Fruit fly (Drosophila melanogaster): ENCODE measurements around the gene CG15554.
A peak's percentile ranks its signal among the peaks of the same experiment; 100 is the strongest.

CG15554 gene

dm6 chr3R:31134056-31134455, 8.1 kb downstream of the CG15554 start, which contains the start of gene Gycbeta100B (continued):
- TF ChIP-seq peb (GFP tag; IDR thresholded peaks at IDR 0.05) (no peak), grau (tag; optimal IDR thresholded peaks at IDR 0.05) (peak; percentile 21), CG11695 (GFP tag; IDR thresholded peaks at IDR 0.05) (no peak), CG34224 (GFP tag; IDR thresholded peaks at IDR 0.05; ENCODE audit: partially characterized antibody) (no peak), Tbp (GFP tag; optimal IDR thresholded peaks at IDR 0.05) (no peak), Oli (tag; optimal IDR thresholded peaks at IDR 0.05) (peak; percentile 29), Mad (GFP tag; optimal IDR thresholded peaks at IDR 0.05) (no peak), kah (GFP tag; optimal IDR thresholded peaks at IDR 0.05) (peak; percentile 64), HLHmδ (GFP tag; optimal IDR thresholded peaks at IDR 0.05) (no peak), CG13424 (tag; optimal IDR thresholded peaks at IDR 0.05) (peak; percentile 40), CG11456 (GFP tag; IDR thresholded peaks at IDR 0.05) (0 out of 3 replicates have a peak, but pooled peaks have one; percentile 62), CG14710 (tag; optimal IDR thresholded peaks at IDR 0.05) (no peak), bsh (GFP tag; optimal IDR thresholded peaks at IDR 0.05) (no peak), zfh2 (GFP tag; optimal IDR thresholded peaks at IDR 0.05) (no peak), dm (GFP tag; optimal IDR thresholded peaks at IDR 0.05) (no peak), CG33213 (GFP tag; optimal IDR thresholded peaks at IDR 0.05) (peak; percentile 7), D19B (GFP tag; optimal IDR thresholded peaks at IDR 0.05) (no peak), dati (GFP tag; IDR thresholded peaks at IDR 0.05) (no peak), CG4404 (GFP tag; IDR thresholded peaks at IDR 0.05) (no peak), salm (tag; optimal IDR thresholded peaks at IDR 0.05) (no peak), nerfin-1 (tag; optimal IDR thresholded peaks at IDR 0.05) (no peak), gt (GFP tag; IDR thresholded peaks at IDR 0.05) (no peak), PHDP (tag; optimal IDR thresholded peaks at IDR 0.05) (peak; percentile 55), tin (GFP tag; optimal IDR thresholded peaks at IDR 0.05) (peak; percentile 39), CG8944 (GFP tag; optimal IDR thresholded peaks at IDR 0.05) (no peak), lola (GFP tag; optimal IDR thresholded peaks at IDR 0.05) (no peak), ssp (GFP tag; IDR thresholded peaks at IDR 0.05) (no peak), CG11723 (GFP tag; optimal IDR thresholded peaks at IDR 0.05) (peak; percentile 16), cato (GFP tag; optimal IDR thresholded peaks at IDR 0.05; ENCODE audit: borderline replicate concordance) (no peak), CG7556 (GFP tag; optimal IDR thresholded peaks at IDR 0.05) (no peak), kay (GFP tag; optimal IDR thresholded peaks at IDR 0.05) (no peak), CG14014 (GFP tag; IDR thresholded peaks at IDR 0.05) (peak; percentile 40; the same call in 1 of the 2 replicates), sr (GFP tag; IDR thresholded peaks at IDR 0.05) (no peak), H2.0 (GFP tag; IDR thresholded peaks at IDR 0.05) (0 out of 2 replicates have a peak, but pooled peaks have one; percentile 12), CG18599 (GFP tag; optimal IDR thresholded peaks at IDR 0.05) (peak; percentile 68), kni (GFP tag; optimal IDR thresholded peaks at IDR 0.05) (no peak), Hr3 (GFP tag; optimal IDR thresholded peaks at IDR 0.05) (no peak), corto (GFP tag; optimal IDR thresholded peaks at IDR 0.05) (no peak), Hey (tag; optimal IDR thresholded peaks at IDR 0.05) (no peak), CG3407 (GFP tag; optimal IDR thresholded peaks at IDR 0.05) (no peak), CG16813 (GFP tag; IDR thresholded peaks at IDR 0.05; ENCODE audit: partially characterized antibody) (no peak), CG5245 (GFP tag; optimal IDR thresholded peaks at IDR 0.05) (peak; percentile 66), amos (GFP tag; IDR thresholded peaks at IDR 0.05; ENCODE audit: partially characterized antibody) (no peak), NC2β (GFP tag; optimal IDR thresholded peaks at IDR 0.05) (no peak), chif (GFP tag; optimal IDR thresholded peaks at IDR 0.05) (no peak), CG13775 (GFP tag; optimal IDR thresholded peaks at IDR 0.05) (peak; percentile 7), Blimp-1 (GFP tag; optimal IDR thresholded peaks at IDR 0.05) (no peak), so (GFP tag; IDR thresholded peaks at IDR 0.05) (no peak), CG8388 (GFP tag; optimal IDR thresholded peaks at IDR 0.05) (no peak), Ets65A (GFP tag) (peak; percentile 44), CG15073 (GFP tag; optimal IDR thresholded peaks at IDR 0.05) (no peak)
